Fruit fly (Drosophila melanogaster) Kc167 (cell line): ENCODE measurements around the gene CG10761.

ENCODE experiments used
- Myc ChIP-seq: fragments of >200 bp; optimal IDR thresholded peaks from 2 replicates; lab custom pipeline; 2017; ENCODE audit warnings: missing external identifiers
- Sin3A ChIP-seq: fragments of >200 bp; optimal IDR thresholded peaks from 2 replicates; lab custom pipeline; 2018; ENCODE audit warnings: missing external identifiers
- insv ChIP-seq: fragments of >200 bp; optimal IDR thresholded peaks from 3 replicates; lab custom pipeline; 2018; ENCODE audit warnings: missing external identifiers
- psq ChIP-seq: fragments of >200 bp; optimal IDR thresholded peaks from 2 replicates; lab custom pipeline; 2017; ENCODE audit warnings: missing external identifiers
- ttk ChIP-seq: sonication (Bioruptor generic); optimal IDR thresholded peaks from 2 replicates; lab custom pipeline; 2017; ENCODE audit warnings: missing external identifiers

- TF ChIP-seq Myc (lab: Kevin White, UChicago) (no peak), insv (no peak), ttk (lab: Kevin White, UChicago) (no peak), Sin3A (no peak), psq (no peak)
Measured at dm6 chrX:8129204-8129997, 33.2 kb downstream of the CG10761 start, which contains the start of gene CG2116.
